Worm (Caenorhabditis elegans) whole organism, young adult: Measurements from ENCODE around the gene fut-1.

Experiments used
- B0035.1 ChIP-seq: sonication (generic microtip); optimal IDR thresholded peaks from 2 replicates; lab custom pipeline; 2016; ENCODE audit warnings: missing genetic modification characterization, mild to moderate bottlenecking, missing compliant biosample characterization, missing genotype, missing genetic modification reagents
- B0261.1 ChIP-seq: sonication (generic microtip); optimal IDR thresholded peaks from 2 replicates; lab custom pipeline; 2016; ENCODE audit warnings: mild to moderate bottlenecking, missing genetic modification characterization, moderate library complexity, missing compliant biosample characterization
- D2030.7 ChIP-seq: fragments of 200-800 bp; sonication (Bioruptor generic); IDR thresholded peaks from 2 replicates; pipeline ENCODE4 v1.3.6; 2022; ENCODE audit warnings: missing genetic modification reagents, missing genetic modification characterization, missing compliant biosample characterization
- F10E7.11 ChIP-seq: sonication (generic microtip); optimal IDR thresholded peaks from 2 replicates; lab custom pipeline; 2017; ENCODE audit warnings: mild to moderate bottlenecking, missing genetic modification characterization, moderate library complexity, missing compliant biosample characterization
- F39B2.1 ChIP-seq: fragments of 200-800 bp; sonication (Bioruptor generic); IDR thresholded peaks from 2 replicates; pipeline ENCODE4 v1.3.6; 2022; ENCODE audit warnings: missing genetic modification reagents, missing genetic modification characterization, missing compliant biosample characterization
- F57C9.4 ChIP-seq: sonication (generic microtip); optimal IDR thresholded peaks from 2 replicates; lab custom pipeline; 2017; ENCODE audit warnings: mild to moderate bottlenecking, missing genetic modification characterization, missing compliant biosample characterization
- K11D2.4 ChIP-seq: fragments of 200-800 bp; sonication (Bioruptor generic); IDR thresholded peaks from 2 replicates; pipeline ENCODE4 v1.3.6; 2022; ENCODE audit warnings: missing genetic modification reagents, missing genetic modification characterization, missing compliant biosample characterization
- K12H6.12 ChIP-seq: fragments of 200-800 bp; sonication (Bioruptor generic); optimal IDR thresholded peaks from 2 replicates; lab custom pipeline; 2018; ENCODE audit warnings: mild to moderate bottlenecking, missing genetic modification characterization, missing compliant biosample characterization
- T07F8.4 ChIP-seq: sonication (generic microtip); optimal IDR thresholded peaks from 2 replicates; lab custom pipeline; 2016; ENCODE audit warnings: mild to moderate bottlenecking, missing genetic modification characterization, moderate library complexity, missing compliant biosample characterization
- Y53F4B.3 ChIP-seq: fragments of 200-800 bp; sonication (Bioruptor generic); IDR thresholded peaks from 2 replicates; pipeline ENCODE4 v1.3.6; 2022; ENCODE audit warnings: missing genetic modification reagents, missing genetic modification characterization, missing compliant biosample characterization
- ama-1 ChIP-seq, 3 experiments: fragments of 150-350 bp in 1 of 3; sonication (generic microtip) in 2 of 3; optimal IDR thresholded peaks; 2 replicates each; lab custom pipeline; 2014 to 2018; ENCODE audit warnings: missing biosample characterization in 2 of 3, missing genetic modification characterization in 2 of 3, missing genetic modification reagents in 2 of 3
- aptf-2 ChIP-seq: fragments of 200-800 bp; sonication (Bioruptor generic); conservative IDR thresholded peaks from 2 replicates; pipeline ENCODE4 v1.3.6; 2022; ENCODE audit warnings: missing genetic modification reagents, missing genetic modification characterization, missing compliant biosample characterization
- aptf-3 ChIP-seq: fragments of 200-800 bp; sonication (Bioruptor generic); IDR thresholded peaks from 2 replicates; pipeline ENCODE4 v1.3.6; 2022; ENCODE audit warnings: missing genetic modification characterization, missing compliant biosample characterization
- athp-1 ChIP-seq: sonication (generic microtip); optimal IDR thresholded peaks from 2 replicates; lab custom pipeline; 2017; ENCODE audit warnings: mild to moderate bottlenecking, missing genetic modification characterization, missing compliant biosample characterization
- bed-2 ChIP-seq: fragments of 200-800 bp; sonication (Bioruptor generic); IDR thresholded peaks from 2 replicates; pipeline ENCODE4 v1.3.6; 2022; ENCODE audit warnings: missing genetic modification reagents, missing genetic modification characterization, missing compliant biosample characterization
- cebp-2 ChIP-seq: fragments of 200-800 bp; sonication (Bioruptor generic); IDR thresholded peaks from 2 replicates; pipeline ENCODE4 v1.3.6; 2022; ENCODE audit warnings: missing genetic modification characterization, missing compliant biosample characterization
- dox-1 ChIP-seq: fragments of 200-800 bp; sonication (Bioruptor generic); IDR thresholded peaks from 2 replicates; pipeline ENCODE4 v1.3.6; 2022; ENCODE audit warnings: missing genetic modification reagents, missing genetic modification characterization, missing compliant biosample characterization
- dpff-1 ChIP-seq: sonication (generic microtip); optimal IDR thresholded peaks from 2 replicates; lab custom pipeline; 2017; ENCODE audit warnings: mild to moderate bottlenecking, missing genetic modification characterization, missing compliant biosample characterization
- lin-40 ChIP-seq: sonication (generic microtip); optimal IDR thresholded peaks from 2 replicates; lab custom pipeline; 2016; ENCODE audit warnings: missing genetic modification characterization, mild to moderate bottlenecking, missing compliant biosample characterization, missing genotype, missing genetic modification reagents
- mxl-1 ChIP-seq: sonication (generic microtip); optimal IDR thresholded peaks from 2 replicates; lab custom pipeline; 2016; ENCODE audit warnings: missing genetic modification characterization, missing compliant biosample characterization
- nfya-1 ChIP-seq: sonication (generic microtip); optimal IDR thresholded peaks from 2 replicates; lab custom pipeline; 2017; ENCODE audit warnings: antibody characterized with exemption, missing compliant biosample characterization, missing genetic modification characterization, borderline replicate concordance; ENCODE audit not compliant: insufficient read depth
- nfya-2 ChIP-seq: fragments of 200-800 bp; sonication (Bioruptor generic); IDR thresholded peaks from 2 replicates; pipeline ENCODE4 v1.3.6; 2022; ENCODE audit warnings: missing genetic modification reagents, missing genetic modification characterization, missing compliant biosample characterization
- nfyb-1 ChIP-seq: fragments of 200-800 bp; sonication (Bioruptor generic); IDR thresholded peaks from 2 replicates; pipeline ENCODE4 v1.3.6; 2022; ENCODE audit warnings: missing genetic modification reagents, missing genetic modification characterization, missing compliant biosample characterization
- nhr-120 ChIP-seq: fragments of 200-800 bp; sonication (Bioruptor generic); IDR thresholded peaks from 2 replicates; pipeline ENCODE4 v1.3.6; 2022; ENCODE audit warnings: missing genetic modification characterization, missing compliant biosample characterization
- nhr-80 ChIP-seq: sonication (generic microtip); optimal IDR thresholded peaks from 2 replicates; lab custom pipeline; 2016; ENCODE audit warnings: missing genetic modification characterization, missing compliant biosample characterization
- pbrm-1 ChIP-seq: fragments of 200-800 bp; sonication (Bioruptor generic); IDR thresholded peaks from 2 replicates; pipeline ENCODE4 v1.3.6; 2022; ENCODE audit warnings: missing genetic modification reagents, missing genetic modification characterization, missing compliant biosample characterization
- rcor-1 ChIP-seq: fragments of 200-800 bp; sonication (Bioruptor generic); IDR thresholded peaks from 2 replicates; pipeline ENCODE4 v1.3.6; 2022; ENCODE audit warnings: missing genetic modification reagents, missing genetic modification characterization, missing compliant biosample characterization
- rec-8 ChIP-seq, 2 experiments: sonication (generic microtip); optimal IDR thresholded peaks; 2 replicates each; lab custom pipeline; 2016; ENCODE audit warnings: mild to moderate bottlenecking in 2 of 2, missing genetic modification characterization in 2 of 2, missing genetic modification reagents in 2 of 2, missing genotype in 2 of 2, missing biosample characterization in 1 of 2, missing compliant biosample characterization in 1 of 2, moderate library complexity in 1 of 2
- sdz-38 ChIP-seq: sonication (generic microtip); optimal IDR thresholded peaks from 2 replicates; lab custom pipeline; 2016; ENCODE audit warnings: missing genotype, missing genetic modification characterization, missing compliant biosample characterization
- snpc-1.3 ChIP-seq: sonication (generic microtip); optimal IDR thresholded peaks from 2 replicates; lab custom pipeline; 2017; ENCODE audit warnings: missing genetic modification characterization, mild to moderate bottlenecking, missing compliant biosample characterization, antibody characterized with exemption, moderate library complexity, missing genotype, missing genetic modification reagents; ENCODE audit not compliant: insufficient read depth
- tbx-9 ChIP-seq: sonication (generic microtip); optimal IDR thresholded peaks from 2 replicates; lab custom pipeline; 2016; ENCODE audit warnings: borderline replicate concordance, missing genetic modification characterization, inconsistent platforms, missing compliant biosample characterization
- ztf-26 ChIP-seq: sonication (generic microtip); optimal IDR thresholded peaks from 2 replicates; lab custom pipeline; 2017; ENCODE audit warnings: missing genetic modification characterization, missing compliant biosample characterization
- ztf-28 ChIP-seq: fragments of 200-800 bp; sonication (Bioruptor generic); IDR thresholded peaks from 2 replicates; pipeline ENCODE4 v1.3.6; 2022; ENCODE audit warnings: missing genetic modification reagents, missing genetic modification characterization, missing compliant biosample characterization
- ztf-3 ChIP-seq: fragments of 200-800 bp; sonication (Bioruptor generic); optimal IDR thresholded peaks from 2 replicates; lab custom pipeline; 2018; ENCODE audit warnings: mild to moderate bottlenecking, missing genetic modification characterization, missing compliant biosample characterization

The fut-1 gene

ce11 chrII:8730281-8730680 lies 29.1 kb downstream of the fut-1 start:
- TF ChIP-seq T07F8.4 (tag; lab: Kevin White, UChicago), result no peak
- TF ChIP-seq athp-1 (tag; lab: Kevin White, UChicago), result no peak
- no peak for TF ChIP-seq nhr-120
- no peak for TF ChIP-seq aptf-3 (GFP tag; lab: Robert Waterston, UW)
- no peak for TF ChIP-seq F39B2.1 (GFP tag; lab: Robert Waterston, UW)
- no peak for TF ChIP-seq mxl-1
- TF ChIP-seq cebp-2 (GFP tag; lab: Robert Waterston, UW), result no peak
- no peak for TF ChIP-seq D2030.7
- TF ChIP-seq Y53F4B.3 (GFP tag; lab: Robert Waterston, UW), result no peak
- TF ChIP-seq sdz-38 (tag; lab: Kevin White, UChicago), result no peak
- TF ChIP-seq ztf-3, result no peak
- TF ChIP-seq K11D2.4 (GFP tag; lab: Robert Waterston, UW), result no peak
- no peak for TF ChIP-seq B0035.1 (tag; lab: Kevin White, UChicago)
- no peak for TF ChIP-seq F10E7.11
- no peak for TF ChIP-seq lin-40 (tag; lab: Kevin White, UChicago)
- no peak for TF ChIP-seq nhr-80

DNA sequence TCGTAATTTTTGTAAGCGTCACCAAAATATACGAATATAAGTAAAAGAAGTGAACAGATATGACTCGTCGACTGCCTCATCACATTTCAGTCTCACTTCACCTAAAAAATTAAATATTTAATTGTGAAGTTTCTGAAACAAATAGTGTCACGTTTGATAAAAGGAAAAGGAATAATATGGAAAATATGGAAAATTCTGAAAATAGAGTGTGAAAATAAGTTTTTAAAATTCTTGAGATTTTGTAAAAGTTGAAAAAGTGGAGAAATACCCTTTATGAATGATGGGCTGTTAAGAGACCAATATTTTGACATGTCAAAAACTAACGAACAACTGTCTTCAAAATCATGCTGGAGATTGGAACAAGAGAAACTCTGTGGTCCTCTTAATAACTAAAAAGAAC lies 32.7 kb downstream of the fut-1 start, which contains the start of gene T01B7.9:
T01B7.9 (minus strand) TSS at position 101 of the 400 bp plus-strand sequence.
- TF ChIP-seq aptf-2, result no peak
- TF ChIP-seq K11D2.4 (GFP tag; lab: Robert Waterston, UW), result no peak
- no peak for TF ChIP-seq tbx-9 (tag; lab: Kevin White, UChicago)
- no peak for TF ChIP-seq bed-2 (GFP tag; lab: Robert Waterston, UW)
- no peak for TF ChIP-seq rcor-1 (GFP tag; lab: Robert Waterston, UW)
- TF ChIP-seq athp-1 (tag; lab: Kevin White, UChicago), result no peak
- no peak for TF ChIP-seq F39B2.1 (GFP tag; lab: Robert Waterston, UW)
- TF ChIP-seq ztf-28 (GFP tag; lab: Robert Waterston, UW), result no peak
- no peak for TF ChIP-seq ama-1 (optimal IDR thresholded peaks at IDR 0.05; lab: Kevin White, UChicago)
- no peak for TF ChIP-seq ama-1 (GFP tag; optimal IDR thresholded peaks at IDR 0.05; lab: Kevin White, UChicago)
- TF ChIP-seq dpff-1 (tag; lab: Kevin White, UChicago), result no peak
- no peak for TF ChIP-seq nfya-2 (GFP tag; lab: Robert Waterston, UW)
- TF ChIP-seq ztf-26 (tag; lab: Kevin White, UChicago), result no peak
- no peak for TF ChIP-seq snpc-1.3 (tag; lab: Kevin White, UChicago)
- TF ChIP-seq nfya-1, result no peak
- no peak for TF ChIP-seq K12H6.12 (tag; lab: Kevin White, UChicago)

DNA sequence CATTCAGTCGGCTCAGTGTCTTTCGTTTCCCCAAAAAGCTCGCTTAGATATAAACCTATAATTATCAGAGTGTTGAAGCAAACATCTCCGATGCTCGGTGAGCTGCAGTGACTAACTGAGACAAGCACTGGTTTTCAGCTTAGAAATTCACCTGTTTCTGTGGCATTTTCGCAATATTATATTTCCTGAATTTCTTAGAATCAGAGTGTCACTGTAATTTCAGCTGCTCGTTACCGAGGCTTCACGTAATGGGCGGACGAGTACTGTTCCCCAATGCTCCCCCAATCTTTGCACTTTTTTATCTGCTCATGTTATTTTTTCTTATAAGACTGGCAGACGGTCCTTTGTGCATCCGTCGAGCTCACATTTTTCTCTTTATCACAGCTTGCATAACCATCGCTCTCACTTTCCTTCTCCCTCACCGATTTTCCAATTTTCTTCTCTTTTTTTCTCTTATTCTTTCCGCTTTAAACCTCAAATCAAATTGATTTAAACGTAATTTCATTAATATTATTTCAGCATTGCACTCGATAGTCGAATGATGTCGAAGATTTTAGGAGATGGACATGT lies 37.4 kb downstream of the fut-1 start, which contains the start of gene trcs-2:
trcs-2 (plus strand) TSS at position 520 of the 570 bp plus-strand sequence.
- TF ChIP-seq pbrm-1 (GFP tag; lab: Robert Waterston, UW) (no peak), B0035.1 (tag; lab: Kevin White, UChicago) (no peak), F57C9.4 (tag; lab: Kevin White, UChicago) (no peak), dox-1 (GFP tag; lab: Robert Waterston, UW) (0 out of 2 replicates have a peak, but pooled peaks have one; percentile 32), B0261.1 (tag; lab: Kevin White, UChicago) (no peak), rec-8 (tag; optimal IDR thresholded peaks at IDR 0.05; lab: Kevin White, UChicago) (no peak), nfyb-1 (GFP tag; lab: Robert Waterston, UW) (peak; percentile 41; the same call in 1 of the 2 replicates)
